Worm (Caenorhabditis elegans) whole organism, midembryonic: ENCODE data around the gene Y17D7C.6.

Source experiments
- T22C8.4 ChIP-seq: fragments of 200-800 bp; sonication (Bioruptor generic); IDR thresholded peaks from 2 replicates; pipeline ENCODE4 v1.3.6; 2022; ENCODE audit warnings: missing genetic modification characterization, missing compliant biosample characterization
- flt-1 ChIP-seq: fragments of 200-800 bp; sonication (Bioruptor generic); IDR thresholded peaks from 2 replicates; pipeline ENCODE4 v1.3.6; 2022; ENCODE audit warnings: missing genetic modification characterization, missing compliant biosample characterization
- klf-2 ChIP-seq: fragments of 200-800 bp; sonication (Bioruptor generic); conservative IDR thresholded peaks from 2 replicates; pipeline ENCODE4 v1.3.6; 2022; ENCODE audit warnings: missing genetic modification reagents, missing genetic modification characterization, missing compliant biosample characterization
- med-1 ChIP-seq: sonication (generic microtip); optimal IDR thresholded peaks from 2 replicates; lab custom pipeline; 2017; ENCODE audit warnings: missing genetic modification characterization, mild to moderate bottlenecking, missing compliant biosample characterization, antibody characterized with exemption, missing genetic modification reagents; ENCODE audit not compliant: insufficient read depth
- tab-1 ChIP-seq: fragments of 200-800 bp; sonication (Bioruptor generic); IDR thresholded peaks from 2 replicates; pipeline ENCODE4 v1.3.6; 2022; ENCODE audit warnings: missing genetic modification characterization, missing compliant biosample characterization
- ztf-23 ChIP-seq: fragments of 200-800 bp; sonication (Bioruptor generic); IDR thresholded peaks from 2 replicates; pipeline ENCODE4 v1.3.6; 2022; ENCODE audit warnings: missing genetic modification reagents, missing genetic modification characterization, missing compliant biosample characterization
- ztf-29 ChIP-seq: fragments of 200-800 bp; sonication (Bioruptor generic); IDR thresholded peaks from 2 replicates; pipeline ENCODE4 v1.3.6; 2022; ENCODE audit warnings: missing genetic modification reagents, missing genetic modification characterization, missing compliant biosample characterization

DNA sequence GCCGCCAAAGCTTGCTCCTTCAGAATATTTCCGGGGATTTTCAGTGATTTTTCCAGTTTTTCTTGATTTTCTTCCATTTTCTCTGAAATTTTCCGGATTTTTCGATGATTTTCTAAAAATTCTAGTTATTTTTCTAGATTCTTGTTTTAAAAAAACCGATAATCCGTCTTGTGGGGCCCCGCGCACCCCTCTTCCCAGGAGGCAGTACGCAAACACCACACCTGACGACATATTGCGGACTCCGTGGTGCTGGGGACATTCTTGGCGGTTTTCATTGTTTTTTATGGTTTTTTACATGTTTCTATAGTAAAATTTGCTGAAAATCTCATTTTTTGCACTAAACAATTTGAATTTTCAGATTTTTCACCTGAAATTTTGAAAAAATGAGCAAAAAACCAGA, 19.9 kb upstream of the Y17D7C.6 start, which contains the start of the genes ubc-19 and Y69H2.7:
- TF ChIP-seq T22C8.4 (GFP tag; lab: Robert Waterston, UW) (no peak), klf-2 (GFP tag; lab: Robert Waterston, UW) (no peak), tab-1 (GFP tag; lab: Robert Waterston, UW) (no peak), ztf-23 (no peak), ztf-29 (GFP tag; lab: Robert Waterston, UW) (no peak), med-1 (GFP tag; lab: Kevin White, UChicago) (no peak), flt-1 (GFP tag; lab: Robert Waterston, UW) (no peak)
